Fruit fly (Drosophila melanogaster) whole organism, embryonic: ENCODE data around the gene RpL35A.

Source experiments
- Ada2b ChIP-seq: fragments of 200-800 bp; sonication (Bioruptor generic); IDR thresholded peaks from 2 replicates; pipeline ENCODE4 v1.3.6; 2022; ENCODE audit warnings: missing biosample characterization, missing genetic modification characterization
- CG10543 ChIP-seq: fragments of 200-800 bp; sonication (Bioruptor generic); optimal IDR thresholded peaks from 3 replicates; lab custom pipeline; 2017; ENCODE audit warnings: missing biosample characterization, mild to moderate bottlenecking, missing genetic modification characterization, moderate library complexity
- CG11398 ChIP-seq: fragments of 200-800 bp; sonication (Bioruptor generic); optimal IDR thresholded peaks from 2 replicates; lab custom pipeline; 2016; ENCODE audit warnings: missing biosample characterization, missing genetic modification characterization
- CG11695 ChIP-seq: fragments of 200-800 bp; sonication (Bioruptor generic); IDR thresholded peaks from 3 replicates; pipeline ENCODE4 v1.3.6; 2022; ENCODE audit warnings: missing biosample characterization, missing genetic modification characterization
- CG11723 ChIP-seq: fragments of 200-800 bp; sonication (Bioruptor generic); optimal IDR thresholded peaks from 2 replicates; lab custom pipeline; 2017; ENCODE audit warnings: missing biosample characterization, mild to moderate bottlenecking, missing genetic modification characterization
- CG13287 ChIP-seq: fragments of 200-800 bp; sonication (Bioruptor generic); IDR thresholded peaks from 2 replicates; pipeline ENCODE4 v1.3.6; 2022; ENCODE audit warnings: missing biosample characterization, missing genetic modification characterization; ENCODE audit not compliant: partially characterized antibody
- CG13424 ChIP-seq: fragments of 200-800 bp; sonication (Bioruptor generic); optimal IDR thresholded peaks from 2 replicates; lab custom pipeline; 2019; ENCODE audit warnings: missing biosample characterization, mild to moderate bottlenecking, missing genetic modification characterization, moderate library complexity
- CG13775 ChIP-seq: fragments of 200-800 bp; sonication (Bioruptor generic); optimal IDR thresholded peaks from 3 replicates; lab custom pipeline; 2017; ENCODE audit warnings: missing biosample characterization, mild to moderate bottlenecking, missing genetic modification characterization
- CG1602 ChIP-seq: fragments of 200-800 bp; sonication (Bioruptor generic); optimal IDR thresholded peaks from 3 replicates; lab custom pipeline; 2016; ENCODE audit warnings: missing biosample characterization, missing genetic modification characterization
- CG16863 ChIP-seq: fragments of 200-800 bp; sonication (Bioruptor generic); optimal IDR thresholded peaks from 3 replicates; lab custom pipeline; 2016; ENCODE audit warnings: missing biosample characterization, missing genetic modification characterization
- CG17829 ChIP-seq: fragments of 200-800 bp; optimal IDR thresholded peaks from 2 replicates; lab custom pipeline; 2019; ENCODE audit warnings: missing biosample characterization, mild to moderate bottlenecking, missing genetic modification characterization, moderate library complexity
- CG1792 ChIP-seq: fragments of 200-800 bp; sonication (Bioruptor generic); optimal IDR thresholded peaks from 2 replicates; lab custom pipeline; 2016; ENCODE audit warnings: missing biosample characterization, missing genetic modification characterization
- CG18011 ChIP-seq: fragments of 200-800 bp; sonication (Bioruptor generic); optimal IDR thresholded peaks from 2 replicates; lab custom pipeline; 2017; ENCODE audit warnings: missing biosample characterization, missing genetic modification characterization, mild to moderate bottlenecking, moderate library complexity, missing genotype
- CG18764 ChIP-seq: fragments of 200-800 bp; sonication (Bioruptor generic); optimal IDR thresholded peaks from 3 replicates; lab custom pipeline; 2016; ENCODE audit warnings: missing biosample characterization, missing genetic modification characterization
- CG2120 ChIP-seq: fragments of 200-800 bp; sonication (Bioruptor generic); optimal IDR thresholded peaks from 3 replicates; lab custom pipeline; 2016; ENCODE audit warnings: missing biosample characterization, missing genetic modification characterization
- CG2678 ChIP-seq: fragments of 200-800 bp; sonication (Bioruptor generic); optimal IDR thresholded peaks from 3 replicates; lab custom pipeline; 2019; ENCODE audit warnings: missing biosample characterization, mild to moderate bottlenecking, missing genetic modification characterization, moderate library complexity
- CG31224 ChIP-seq: fragments of 200-800 bp; sonication (Bioruptor generic); IDR thresholded peaks from 2 replicates; pipeline ENCODE4 v1.3.6; 2022; ENCODE audit warnings: missing biosample characterization, missing genetic modification characterization
- CG31365 ChIP-seq: fragments of 200-800 bp; sonication (Bioruptor generic); optimal IDR thresholded peaks from 2 replicates; lab custom pipeline; 2018; ENCODE audit warnings: missing biosample characterization, mild to moderate bottlenecking, missing genetic modification characterization
- CG32772 ChIP-seq: fragments of 200-800 bp; sonication (Bioruptor generic); IDR thresholded peaks from 2 replicates; pipeline ENCODE4 v1.3.6; 2022; ENCODE audit warnings: missing biosample characterization, missing genetic modification characterization
- CG3847 ChIP-seq: fragments of 200-800 bp; sonication (Bioruptor generic); IDR thresholded peaks from 2 replicates; pipeline ENCODE4 v1.3.6; 2022; ENCODE audit warnings: missing biosample characterization, missing genetic modification characterization
- CG4404 ChIP-seq: fragments of 200-800 bp; sonication (Bioruptor generic); IDR thresholded peaks from 2 replicates; pipeline ENCODE4 v1.3.6; 2022; ENCODE audit warnings: missing biosample characterization, missing genetic modification characterization
- CG4617 ChIP-seq: fragments of 200-800 bp; sonication (Bioruptor generic); optimal IDR thresholded peaks from 3 replicates; lab custom pipeline; 2016; ENCODE audit warnings: missing biosample characterization, missing genetic modification characterization, borderline replicate concordance
- CG4820 ChIP-seq: fragments of 200-800 bp; sonication (Bioruptor generic); optimal IDR thresholded peaks from 3 replicates; lab custom pipeline; 2016; ENCODE audit warnings: missing biosample characterization, missing genetic modification characterization
- CG6765 ChIP-seq: fragments of 200-800 bp; sonication (Bioruptor generic); optimal IDR thresholded peaks from 3 replicates; lab custom pipeline; 2017; ENCODE audit warnings: missing biosample characterization, mild to moderate bottlenecking, missing genetic modification characterization
- CG7372 ChIP-seq: fragments of 200-800 bp; sonication (Bioruptor generic); IDR thresholded peaks from 2 replicates; pipeline ENCODE4 v1.3.6; 2022; ENCODE audit warnings: missing biosample characterization, missing genetic modification characterization
- CG8765 ChIP-seq: fragments of 200-800 bp; sonication (Bioruptor generic); IDR thresholded peaks from 2 replicates; pipeline ENCODE4 v1.3.6; 2022; ENCODE audit warnings: missing biosample characterization, missing genetic modification characterization
- CG8944 ChIP-seq: fragments of 200-800 bp; sonication (Bioruptor generic); optimal IDR thresholded peaks from 3 replicates; lab custom pipeline; 2016; ENCODE audit warnings: missing biosample characterization, missing genetic modification characterization
- CG9876 ChIP-seq: fragments of 200-800 bp; sonication (Bioruptor generic); optimal IDR thresholded peaks from 2 replicates; lab custom pipeline; 2016; ENCODE audit warnings: missing biosample characterization, missing genetic modification characterization
- CoRest ChIP-seq: fragments of 200-800 bp; sonication (Bioruptor generic); optimal IDR thresholded peaks from 3 replicates; lab custom pipeline; 2018; ENCODE audit warnings: missing biosample characterization, mild to moderate bottlenecking, missing genetic modification characterization, moderate library complexity
- H15 ChIP-seq: fragments of 200-800 bp; sonication (Bioruptor generic); IDR thresholded peaks from 3 replicates; pipeline ENCODE4 v1.3.6; 2022; ENCODE audit warnings: missing biosample characterization, missing genetic modification characterization
- Lhr ChIP-seq: fragments of 200-800 bp; sonication (Bioruptor generic); optimal IDR thresholded peaks from 3 replicates; lab custom pipeline; 2017; ENCODE audit warnings: mild to moderate bottlenecking, missing biosample characterization, missing genetic modification reagents, missing genetic modification characterization
- MESR4 ChIP-seq: fragments of 200-800 bp; sonication (Bioruptor generic); optimal IDR thresholded peaks from 2 replicates; lab custom pipeline; 2018; ENCODE audit warnings: missing biosample characterization, mild to moderate bottlenecking, missing genetic modification characterization, moderate library complexity
- Meics ChIP-seq: fragments of 200-800 bp; sonication (Bioruptor generic); optimal IDR thresholded peaks from 2 replicates; lab custom pipeline; 2017; ENCODE audit warnings: missing biosample characterization, mild to moderate bottlenecking, missing genetic modification characterization
- Rfx ChIP-seq: fragments of 200-800 bp; sonication (Bioruptor generic); IDR thresholded peaks from 2 replicates; pipeline ENCODE4 v1.3.6; 2022; ENCODE audit warnings: missing biosample characterization, missing genetic modification characterization
- Ssrp ChIP-seq: fragments of 200-800 bp; sonication (Bioruptor generic); optimal IDR thresholded peaks from 2 replicates; lab custom pipeline; 2018; ENCODE audit warnings: missing biosample characterization, mild to moderate bottlenecking, missing genetic modification characterization, moderate library complexity
- caup ChIP-seq: fragments of 200-800 bp; sonication (Bioruptor generic); optimal IDR thresholded peaks from 3 replicates; lab custom pipeline; 2017; ENCODE audit warnings: missing biosample characterization, mild to moderate bottlenecking, missing genetic modification characterization, moderate library complexity; ENCODE audit not compliant: severe bottlenecking
- fd3F ChIP-seq: fragments of 200-800 bp; sonication (Bioruptor generic); optimal IDR thresholded peaks from 2 replicates; lab custom pipeline; 2018; ENCODE audit warnings: missing biosample characterization, mild to moderate bottlenecking, missing genetic modification characterization, moderate library complexity
- lab ChIP-seq: fragments of 200-800 bp; sonication (Bioruptor generic); optimal IDR thresholded peaks from 3 replicates; lab custom pipeline; 2017; ENCODE audit warnings: missing biosample characterization, missing genetic modification characterization, mild to moderate bottlenecking, moderate library complexity, missing genetic modification reagents
- lbe ChIP-seq: fragments of 200-800 bp; sonication (Bioruptor generic); optimal IDR thresholded peaks from 2 replicates; lab custom pipeline; 2016; ENCODE audit warnings: missing biosample characterization, mild to moderate bottlenecking, missing genetic modification characterization
- lola ChIP-seq, 3 experiments: fragments of >200 bp in 2 of 3; fragments of 200-800 bp in 1 of 3; sonication (Bioruptor generic) in 1 of 3; optimal IDR thresholded peaks; 2 replicates each; lab custom pipeline; 2017 to 2019; ENCODE audit warnings: missing biosample characterization in 3 of 3, missing genetic modification characterization in 3 of 3, mild to moderate bottlenecking in 1 of 3, moderate library complexity in 1 of 3
- phol ChIP-seq: fragments of 200-800 bp; sonication (Bioruptor generic); optimal IDR thresholded peaks from 3 replicates; lab custom pipeline; 2018; ENCODE audit warnings: missing biosample characterization, mild to moderate bottlenecking, missing genetic modification characterization, moderate library complexity
- ro ChIP-seq: fragments of 200-800 bp; sonication (Bioruptor generic); IDR thresholded peaks from 2 replicates; pipeline ENCODE4 v1.3.6; 2022; ENCODE audit warnings: missing biosample characterization, missing genetic modification characterization
- row ChIP-seq: fragments of 200-800 bp; sonication (Bioruptor generic); IDR thresholded peaks from 3 replicates; pipeline ENCODE4 v1.3.6; 2022; ENCODE audit warnings: missing biosample characterization, missing genetic modification characterization
- schlank ChIP-seq: fragments of 200-800 bp; sonication (Bioruptor generic); optimal IDR thresholded peaks from 2 replicates; lab custom pipeline; 2018; ENCODE audit warnings: missing biosample characterization, mild to moderate bottlenecking, missing genetic modification characterization
- seq ChIP-seq: fragments of 200-800 bp; sonication (Bioruptor generic); IDR thresholded peaks from 2 replicates; pipeline ENCODE4 v1.3.6; 2022; ENCODE audit warnings: missing biosample characterization, missing genetic modification characterization
- sisA ChIP-seq: fragments of 200-800 bp; sonication (Bioruptor generic); IDR thresholded peaks from 2 replicates; pipeline ENCODE4 v1.3.6; 2022; ENCODE audit warnings: missing biosample characterization, missing genetic modification characterization
- slbo ChIP-seq: fragments of 200-800 bp; sonication (Bioruptor generic); IDR thresholded peaks from 2 replicates; pipeline ENCODE4 v1.3.6; 2022; ENCODE audit warnings: missing biosample characterization, missing genetic modification characterization
- vnd ChIP-seq: fragments of 200-800 bp; sonication (Bioruptor generic); IDR thresholded peaks from 3 replicates; pipeline ENCODE4 v1.3.6; 2022; ENCODE audit warnings: missing biosample characterization, missing genetic modification characterization; ENCODE audit not compliant: partially characterized antibody
- wdn ChIP-seq: fragments of 200-800 bp; sonication (Bioruptor generic); IDR thresholded peaks from 2 replicates; pipeline ENCODE4 v1.3.6; 2022; ENCODE audit warnings: missing biosample characterization, missing genetic modification characterization
- zfh1 ChIP-seq: fragments of 200-800 bp; sonication (Bioruptor generic); IDR thresholded peaks from 3 replicates; pipeline ENCODE4 v1.3.6; 2022; ENCODE audit warnings: missing biosample characterization, missing genetic modification characterization

Gene RpL35A

dm6 chr3R:5485295-5485718, 18.4 kb upstream of the RpL35A start, which contains the start of gene CG31550 (continued):
- TF ChIP-seq CG11723 (GFP tag; lab: Kevin White, UChicago) (no peak), row (GFP tag; lab: Robert Waterston, UW) (peak; percentile 88), vnd (no peak), MESR4 (GFP tag; lab: Kevin White, UChicago) (peak; percentile 94), CG4404 (GFP tag; lab: Robert Waterston, UW) (peak; percentile 65), Rfx (peak; percentile 86), CG7372 (GFP tag; lab: Robert Waterston, UW) (0 out of 2 replicates have a peak, but pooled peaks have one; percentile 55), Ada2b (peak; percentile 72), wdn (GFP tag; lab: Robert Waterston, UW) (peak; percentile 60), CG16863 (peak; percentile 22), CG2120 (GFP tag; lab: Kevin White, UChicago) (peak; percentile 78), CG4617 (GFP tag; lab: Kevin White, UChicago) (peak; percentile 75), lola (GFP tag; optimal IDR thresholded peaks at IDR 0.05; lab: Kevin White, UChicago) (peak in 1 of 3 experiments; percentile 65), CG11398 (GFP tag; lab: Kevin White, UChicago) (no peak), caup (GFP tag; lab: Kevin White, UChicago) (peak; percentile 49), fd3F (peak; percentile 66), H15 (peak; percentile 72; the same call in 2 of the 3 replicates), CG31224 (peak; percentile 71), CG13424 (tag; lab: Kevin White, UChicago) (peak; percentile 77), CG1792 (GFP tag; lab: Kevin White, UChicago) (peak; percentile 18), CG1602 (peak; percentile 76), CoRest (tag; lab: Kevin White, UChicago) (peak; percentile 84), CG3847 (GFP tag; lab: Robert Waterston, UW) (peak; percentile 81), CG32772 (GFP tag; lab: Robert Waterston, UW) (peak; percentile 68), CG13775 (GFP tag; lab: Kevin White, UChicago) (peak; percentile 66), Lhr (GFP tag; lab: Kevin White, UChicago) (peak; percentile 43), Ssrp (tag; lab: Kevin White, UChicago) (peak; percentile 75), lab (GFP tag; lab: Kevin White, UChicago) (no peak), CG8944 (GFP tag; lab: Kevin White, UChicago) (peak; percentile 54), schlank (tag; lab: Kevin White, UChicago) (no peak), CG10543 (peak; percentile 36), Meics (GFP tag; lab: Kevin White, UChicago) (peak; percentile 67), ro (GFP tag; lab: Robert Waterston, UW) (peak; percentile 49), CG18764 (peak; percentile 57), seq (GFP tag; lab: Robert Waterston, UW) (peak; percentile 51; the same call in 1 of the 2 replicates), CG4820 (peak; percentile 29), CG9876 (GFP tag; lab: Kevin White, UChicago) (peak; percentile 18), zfh1 (GFP tag; lab: Robert Waterston, UW) (peak; percentile 79), CG11695 (GFP tag; lab: Robert Waterston, UW) (peak; percentile 69; the same call in 2 of the 3 replicates), CG2678 (peak; percentile 82), CG13287 (peak; percentile 46; the same call in 1 of the 2 replicates), phol (tag; lab: Kevin White, UChicago) (peak; percentile 81), slbo (peak; percentile 91), CG17829 (peak; percentile 81), CG31365 (no peak), CG18011 (no peak), CG6765 (GFP tag; lab: Kevin White, UChicago) (peak; percentile 12), lbe (GFP tag; lab: Kevin White, UChicago) (peak; percentile 23), CG8765 (GFP tag; lab: Robert Waterston, UW) (no peak), sisA (GFP tag; lab: Robert Waterston, UW) (peak; percentile 74)
